Fruit fly (Drosophila melanogaster) whole organism, prepupa: Measurements from ENCODE around the gene Dus1.

Source experiments
- Blimp-1 ChIP-seq: fragments of 200-800 bp; sonication (Bioruptor generic); optimal IDR thresholded peaks from 3 replicates; lab custom pipeline; 2017; ENCODE audit warnings: missing biosample characterization, missing genetic modification characterization, mild to moderate bottlenecking, moderate library complexity, missing genetic modification reagents
- CG10631 ChIP-seq: fragments of 200-800 bp; sonication (Bioruptor generic); optimal IDR thresholded peaks from 2 replicates; lab custom pipeline; 2016; ENCODE audit warnings: missing biosample characterization, missing genetic modification characterization
- CG15336 ChIP-seq: fragments of 200-800 bp; sonication (Bioruptor generic); IDR thresholded peaks from 2 replicates; pipeline ENCODE4 v1.3.6; 2022; ENCODE audit warnings: missing biosample characterization, missing genetic modification characterization
- CG31627 ChIP-seq: fragments of 200-800 bp; sonication (Bioruptor generic); optimal IDR thresholded peaks from 3 replicates; lab custom pipeline; 2016; ENCODE audit warnings: missing biosample characterization, missing genetic modification characterization
- CG6276 ChIP-seq: fragments of 200-800 bp; sonication (Bioruptor generic); optimal IDR thresholded peaks from 2 replicates; lab custom pipeline; 2017; ENCODE audit warnings: missing biosample characterization, mild to moderate bottlenecking, missing genetic modification characterization
- CG7368 ChIP-seq: fragments of 200-800 bp; sonication (Bioruptor generic); optimal IDR thresholded peaks from 3 replicates; lab custom pipeline; 2016; ENCODE audit warnings: missing biosample characterization, missing genetic modification characterization
- CG8632 ChIP-seq: fragments of 200-800 bp; sonication (Bioruptor generic); optimal IDR thresholded peaks from 3 replicates; lab custom pipeline; 2016; ENCODE audit warnings: missing biosample characterization, missing genetic modification characterization
- Eip93F ChIP-seq: fragments of 200-800 bp; sonication (Bioruptor generic); optimal IDR thresholded peaks from 2 replicates; lab custom pipeline; 2016; ENCODE audit warnings: missing biosample characterization, mild to moderate bottlenecking, missing genetic modification characterization
- Sox102F ChIP-seq: fragments of 200-800 bp; sonication (Bioruptor generic); optimal IDR thresholded peaks from 2 replicates; lab custom pipeline; 2016; ENCODE audit warnings: missing biosample characterization, mild to moderate bottlenecking, missing genetic modification characterization
- cyc ChIP-seq: fragments of 200-800 bp; sonication (Bioruptor generic); optimal IDR thresholded peaks from 3 replicates; lab custom pipeline; 2016; ENCODE audit warnings: missing biosample characterization, missing genetic modification characterization
- fd85E ChIP-seq: fragments of 200-800 bp; sonication (Bioruptor generic); optimal IDR thresholded peaks from 3 replicates; lab custom pipeline; 2016; ENCODE audit warnings: missing biosample characterization, missing genetic modification characterization
- lz ChIP-seq: fragments of 200-800 bp; sonication (Bioruptor generic); optimal IDR thresholded peaks from 3 replicates; lab custom pipeline; 2016; ENCODE audit warnings: missing biosample characterization, missing genetic modification characterization
- spab ChIP-seq: fragments of 200-800 bp; sonication (Bioruptor generic); optimal IDR thresholded peaks from 2 replicates; lab custom pipeline; 2017; ENCODE audit warnings: missing biosample characterization, mild to moderate bottlenecking, missing genetic modification characterization, missing genetic modification reagents

dm6 chr2L:223351-223750 is 48.2 kb downstream of the Dus1 start:
- peak; percentile 92 for TF ChIP-seq CG7368
- peak; percentile 80 for TF ChIP-seq fd85E (GFP tag; lab: Kevin White, UChicago)
- TF ChIP-seq Eip93F (GFP tag; lab: Kevin White, UChicago): peak; percentile 56
- peak; percentile 92 for TF ChIP-seq CG8632
- peak; percentile 93 for TF ChIP-seq spab (GFP tag; lab: Kevin White, UChicago)
- TF ChIP-seq CG10631: peak; percentile 94
- TF ChIP-seq lz (GFP tag; lab: Kevin White, UChicago): peak; percentile 92
- peak; percentile 93 for TF ChIP-seq CG6276 (GFP tag; lab: Kevin White, UChicago)
- TF ChIP-seq Blimp-1 (GFP tag; lab: Kevin White, UChicago): peak; percentile 61
- TF ChIP-seq Sox102F (GFP tag; lab: Kevin White, UChicago): peak; percentile 90
- peak; percentile 95 for TF ChIP-seq CG15336
- TF ChIP-seq cyc (GFP tag; lab: Kevin White, UChicago): peak; percentile 89
- TF ChIP-seq CG31627: peak; percentile 91
